Worm (Caenorhabditis elegans) whole organism, L2 larva: ENCODE results near the gene R10H1.1.

Experiments
- C34F6.9 ChIP-seq: fragments of 150-350 bp; optimal IDR thresholded peaks from 2 replicates; lab custom pipeline; 2014; ENCODE audit warnings: missing biosample characterization, missing genetic modification characterization
- F13H6.1 ChIP-seq: sonication (generic microtip); optimal IDR thresholded peaks from 2 replicates; lab custom pipeline; 2016; ENCODE audit warnings: missing genetic modification characterization, missing compliant biosample characterization
- R02D3.7 ChIP-seq: fragments of 150-350 bp; optimal IDR thresholded peaks from 2 replicates; lab custom pipeline; 2014; ENCODE audit warnings: missing biosample characterization, missing genetic modification characterization
- Y55F3AM.14 ChIP-seq: fragments of 200-800 bp; sonication (Bioruptor generic); optimal IDR thresholded peaks from 2 replicates; lab custom pipeline; 2018; ENCODE audit warnings: mild to moderate bottlenecking, missing genetic modification characterization, missing compliant biosample characterization
- ZK546.5 ChIP-seq: sonication (generic microtip); optimal IDR thresholded peaks from 2 replicates; lab custom pipeline; 2017; ENCODE audit warnings: missing biosample characterization, missing genetic modification characterization
- alr-1 ChIP-seq: fragments of 150-350 bp; optimal IDR thresholded peaks from 2 replicates; lab custom pipeline; 2014; ENCODE audit warnings: missing biosample characterization, missing genetic modification characterization
- aly-2 ChIP-seq: fragments of 150-350 bp; optimal IDR thresholded peaks from 2 replicates; lab custom pipeline; 2014; ENCODE audit warnings: missing biosample characterization, missing genetic modification characterization
- ama-1 ChIP-seq: fragments of 150-350 bp; optimal IDR thresholded peaks from 2 replicates; lab custom pipeline; 2018; ENCODE audit warnings: inconsistent platforms
- blmp-1 ChIP-seq: sonication (generic microtip); optimal IDR thresholded peaks from 2 replicates; lab custom pipeline; 2017; ENCODE audit warnings: missing genetic modification characterization, mild to moderate bottlenecking, missing compliant biosample characterization, antibody characterized with exemption, moderate library complexity; ENCODE audit not compliant: insufficient read depth
- ceh-16 ChIP-seq: fragments of 150-350 bp; optimal IDR thresholded peaks from 2 replicates; lab custom pipeline; 2014; ENCODE audit warnings: missing biosample characterization, missing genetic modification characterization
- ceh-82 ChIP-seq: fragments of 150-350 bp; optimal IDR thresholded peaks from 2 replicates; lab custom pipeline; 2014; ENCODE audit warnings: missing biosample characterization, missing genetic modification characterization
- crh-2 ChIP-seq: sonication (generic microtip); optimal IDR thresholded peaks from 2 replicates; lab custom pipeline; 2017; ENCODE audit warnings: missing biosample characterization, missing genetic modification characterization
- dmd-4 ChIP-seq: sonication (generic microtip); optimal IDR thresholded peaks from 2 replicates; lab custom pipeline; 2017; ENCODE audit warnings: missing biosample characterization, missing genetic modification characterization
- egl-27 ChIP-seq: sonication (generic microtip); optimal IDR thresholded peaks from 3 replicates; lab custom pipeline; 2017; ENCODE audit warnings: missing biosample characterization, missing genetic modification reagents, missing genetic modification characterization
- elt-1 ChIP-seq: fragments of 150-350 bp; optimal IDR thresholded peaks from 2 replicates; lab custom pipeline; 2014; ENCODE audit warnings: missing biosample characterization, missing genetic modification characterization
- elt-3 ChIP-seq: sonication (generic microtip); optimal IDR thresholded peaks from 2 replicates; lab custom pipeline; 2017; ENCODE audit warnings: missing biosample characterization, missing genetic modification characterization
- fos-1 ChIP-seq: fragments of 150-350 bp; optimal IDR thresholded peaks from 2 replicates; lab custom pipeline; 2014; ENCODE audit warnings: missing biosample characterization, missing genetic modification characterization
- gmeb-1 ChIP-seq: fragments of 150-350 bp; optimal IDR thresholded peaks from 2 replicates; lab custom pipeline; 2014; ENCODE audit warnings: missing biosample characterization, missing genetic modification characterization
- lin-11 ChIP-seq: fragments of 150-350 bp; sonication (generic microtip); optimal IDR thresholded peaks from 2 replicates; lab custom pipeline; 2014; ENCODE audit warnings: missing biosample characterization, missing genetic modification characterization, inconsistent platforms, mixed read lengths
- lin-13 ChIP-seq: fragments of 150-350 bp; optimal IDR thresholded peaks from 2 replicates; lab custom pipeline; 2014; ENCODE audit warnings: missing biosample characterization, missing genetic modification reagents, missing genetic modification characterization
- lin-39 ChIP-seq: fragments of 150-350 bp; optimal IDR thresholded peaks from 2 replicates; lab custom pipeline; 2014; ENCODE audit warnings: missing biosample characterization, missing genetic modification reagents, missing genetic modification characterization
- lsy-2 ChIP-seq, 2 experiments: fragments of 150-350 bp in 1 of 2; sonication (generic microtip) in 1 of 2; optimal IDR thresholded peaks; 2 replicates each; lab custom pipeline; 2014 to 2017; ENCODE audit warnings: missing biosample characterization in 2 of 2, missing genetic modification characterization in 2 of 2
- mab-5 ChIP-seq: fragments of 150-350 bp; optimal IDR thresholded peaks from 2 replicates; lab custom pipeline; 2014; ENCODE audit warnings: missing biosample characterization, missing genetic modification characterization
- mbf-1 ChIP-seq: sonication (generic microtip); optimal IDR thresholded peaks from 2 replicates; lab custom pipeline; 2017; ENCODE audit warnings: missing biosample characterization, missing genetic modification characterization
- mdl-1 ChIP-seq, 2 experiments: fragments of 150-350 bp in 1 of 2; sonication (generic microtip) in 1 of 2; optimal IDR thresholded peaks; 2 replicates each; lab custom pipeline; 2017; ENCODE audit warnings: missing biosample characterization in 2 of 2, missing genetic modification characterization in 2 of 2
- nhr-10 ChIP-seq: sonication (generic microtip); optimal IDR thresholded peaks from 2 replicates; lab custom pipeline; 2017; ENCODE audit warnings: missing biosample characterization, missing genetic modification characterization
- nhr-11 ChIP-seq: fragments of 150-350 bp; optimal IDR thresholded peaks from 2 replicates; lab custom pipeline; 2014; ENCODE audit warnings: missing biosample characterization, missing genetic modification characterization
- nhr-12 ChIP-seq: fragments of 150-350 bp; optimal IDR thresholded peaks from 2 replicates; lab custom pipeline; 2014; ENCODE audit warnings: missing biosample characterization, missing genetic modification characterization
- nhr-129 ChIP-seq: fragments of 150-350 bp; optimal IDR thresholded peaks from 2 replicates; lab custom pipeline; 2014; ENCODE audit warnings: missing biosample characterization, missing genetic modification characterization
- nhr-21 ChIP-seq: fragments of 150-350 bp; optimal IDR thresholded peaks from 2 replicates; lab custom pipeline; 2014; ENCODE audit warnings: missing biosample characterization, missing genetic modification characterization
- nhr-23 ChIP-seq: fragments of 150-350 bp; optimal IDR thresholded peaks from 2 replicates; lab custom pipeline; 2014; ENCODE audit warnings: missing biosample characterization, missing genetic modification reagents, missing genetic modification characterization
- nhr-237 ChIP-seq: fragments of 150-350 bp; optimal IDR thresholded peaks from 2 replicates; lab custom pipeline; 2014; ENCODE audit warnings: missing biosample characterization, missing genetic modification characterization
- nhr-25 ChIP-seq: fragments of 150-350 bp; sonication (generic microtip); optimal IDR thresholded peaks from 3 replicates; lab custom pipeline; 2014; ENCODE audit warnings: missing biosample characterization, missing genetic modification characterization
- nhr-6 ChIP-seq: fragments of 150-350 bp; optimal IDR thresholded peaks from 2 replicates; lab custom pipeline; 2014; ENCODE audit warnings: missing biosample characterization, missing genetic modification characterization
- nhr-77 ChIP-seq: fragments of 150-350 bp; optimal IDR thresholded peaks from 2 replicates; lab custom pipeline; 2014; ENCODE audit warnings: missing biosample characterization, missing genetic modification characterization
- peb-1 ChIP-seq: fragments of 150-350 bp; optimal IDR thresholded peaks from 2 replicates; lab custom pipeline; 2014; ENCODE audit warnings: missing biosample characterization, missing genetic modification characterization
- sem-4 ChIP-seq: fragments of 150-350 bp; optimal IDR thresholded peaks from 2 replicates; lab custom pipeline; 2014; ENCODE audit warnings: missing biosample characterization, missing genetic modification reagents, missing genetic modification characterization
- skn-1 ChIP-seq: sonication (generic microtip); optimal IDR thresholded peaks from 2 replicates; lab custom pipeline; 2017; ENCODE audit warnings: missing biosample characterization, missing genetic modification characterization
- sma-3 ChIP-seq: sonication (generic microtip); optimal IDR thresholded peaks from 2 replicates; lab custom pipeline; 2016; ENCODE audit warnings: missing genetic modification reagents, missing genetic modification characterization, missing compliant biosample characterization
- sma-9 ChIP-seq, 2 experiments: fragments of 150-350 bp in 1 of 2; sonication (generic microtip) in 1 of 2; optimal IDR thresholded peaks; 2 replicates each; lab custom pipeline; 2014 to 2016; ENCODE audit warnings: missing genetic modification characterization in 2 of 2, mild to moderate bottlenecking in 1 of 2, missing biosample characterization in 1 of 2, missing compliant biosample characterization in 1 of 2, missing genetic modification reagents in 1 of 2, moderate library complexity in 1 of 2
- snpc-4 ChIP-seq: fragments of 150-350 bp; optimal IDR thresholded peaks from 2 replicates; lab custom pipeline; 2014; ENCODE audit warnings: missing biosample characterization, missing genetic modification characterization
- unc-39 ChIP-seq: fragments of 150-350 bp; optimal IDR thresholded peaks from 2 replicates; lab custom pipeline; 2014; ENCODE audit warnings: missing biosample characterization, missing genetic modification characterization
- unc-55 ChIP-seq: fragments of 150-350 bp; sonication (generic microtip); optimal IDR thresholded peaks from 3 replicates; lab custom pipeline; 2014; ENCODE audit warnings: missing biosample characterization, missing genetic modification reagents, missing genetic modification characterization
- unc-62 ChIP-seq: fragments of 150-350 bp; optimal IDR thresholded peaks from 2 replicates; lab custom pipeline; 2014; ENCODE audit warnings: missing biosample characterization, missing genetic modification reagents, missing genetic modification characterization
- zag-1 ChIP-seq: fragments of 150-350 bp; optimal IDR thresholded peaks from 2 replicates; lab custom pipeline; 2014; ENCODE audit warnings: missing biosample characterization, missing genetic modification characterization
- ztf-1 ChIP-seq: fragments of 200-800 bp; sonication (Bioruptor generic); conservative IDR thresholded peaks from 2 replicates; pipeline ENCODE4 v1.3.6; 2022; ENCODE audit warnings: missing genetic modification characterization, missing compliant biosample characterization
- ztf-11 ChIP-seq: sonication (generic microtip); optimal IDR thresholded peaks from 2 replicates; lab custom pipeline; 2017; ENCODE audit warnings: missing biosample characterization, missing genetic modification characterization
- ztf-4 ChIP-seq: fragments of 150-350 bp; optimal IDR thresholded peaks from 2 replicates; lab custom pipeline; 2014; ENCODE audit warnings: missing biosample characterization, missing genetic modification characterization

The R10H1.1 gene

DNA sequence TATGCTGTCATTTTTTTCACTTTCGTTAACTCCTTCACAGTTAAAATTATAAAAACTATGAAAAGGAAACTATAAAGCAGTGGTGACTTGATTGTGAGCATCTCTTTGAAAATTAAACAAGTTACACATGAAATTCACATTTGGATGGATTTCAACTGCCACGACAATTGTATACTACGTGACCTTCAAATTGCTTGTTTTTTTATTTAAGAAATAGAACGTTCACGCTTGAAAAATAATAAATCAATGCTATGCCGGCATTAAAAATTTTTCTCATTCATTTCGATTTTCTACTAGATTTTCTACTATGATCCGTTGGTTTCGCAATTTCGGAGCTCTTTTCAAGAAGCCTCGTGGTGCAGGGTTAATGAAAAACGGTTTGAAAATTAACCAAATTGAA is 31.2 kb downstream of the R10H1.1 start, which contains the start of the genes ZK1290.7 and rnh-1.1:
Gene ZK1290.7, minus strand, starts transcription at position 101 of the 400 bp plus-strand sequence.
Gene rnh-1.1, plus strand, starts transcription at position 281 of the 400 bp plus-strand sequence.
- no peak for TF ChIP-seq mab-5 (tag; lab: Kevin White, UChicago)

DNA sequence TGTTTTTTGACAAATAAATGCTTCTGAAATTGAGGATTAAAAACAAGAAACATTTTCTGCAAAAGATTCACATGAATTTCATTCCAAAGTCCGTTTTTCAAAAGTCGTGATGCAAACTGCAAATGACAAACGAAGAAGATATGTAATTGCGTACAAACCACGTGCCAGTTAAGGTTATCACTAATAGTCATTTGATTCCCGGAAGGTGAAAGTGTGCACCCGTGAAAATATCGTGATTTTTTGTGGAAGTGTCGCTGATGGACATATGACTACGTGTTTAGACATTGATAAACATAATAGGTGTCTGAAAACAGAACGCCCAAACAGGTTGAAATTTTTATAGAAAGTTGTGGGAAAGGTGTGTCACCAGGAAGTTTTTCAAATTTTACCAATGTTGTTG is 34.0 kb downstream of the R10H1.1 start:
- TF ChIP-seq egl-27 (tag; lab: Kevin White, UChicago) (no peak), lin-11 (tag; lab: Kevin White, UChicago) (no peak), nhr-6 (tag; lab: Kevin White, UChicago) (no peak), ZK546.5 (tag; lab: Kevin White, UChicago) (no peak), ama-1 (lab: Kevin White, UChicago) (no peak), unc-55 (GFP tag; lab: Kevin White, UChicago) (no peak), unc-39 (no peak), nhr-12 (tag; lab: Kevin White, UChicago) (no peak), lin-39 (tag; lab: Kevin White, UChicago) (no peak), fos-1 (tag; lab: Kevin White, UChicago) (peak; percentile 66), skn-1 (tag; lab: Kevin White, UChicago) (no peak), peb-1 (tag; lab: Kevin White, UChicago) (no peak), nhr-129 (peak; percentile 71), ztf-11 (tag; lab: Kevin White, UChicago) (no peak), mbf-1 (tag; lab: Kevin White, UChicago) (no peak), mab-5 (tag; lab: Kevin White, UChicago) (no peak), sma-9 (GFP tag; optimal IDR thresholded peaks at IDR 0.05; lab: Kevin White, UChicago) (peak; percentile 98), sma-9 (tag; optimal IDR thresholded peaks at IDR 0.05; lab: Kevin White, UChicago) (no peak), ceh-82 (tag; lab: Kevin White, UChicago) (no peak), nhr-25 (no peak), dmd-4 (no peak), lsy-2 (tag; optimal IDR thresholded peaks at IDR 0.05; lab: Kevin White, UChicago) (no peak), elt-1 (tag; lab: Kevin White, UChicago) (no peak), gmeb-1 (tag; lab: Kevin White, UChicago) (peak; percentile 64), ceh-16 (tag; lab: Kevin White, UChicago) (no peak), zag-1 (no peak), unc-62 (no peak), ztf-4 (tag; lab: Kevin White, UChicago) (no peak), crh-2 (tag; lab: Kevin White, UChicago) (peak; percentile 76), aly-2 (no peak), R02D3.7 (no peak), nhr-21 (tag; lab: Kevin White, UChicago) (peak; percentile 83), C34F6.9 (tag; lab: Kevin White, UChicago) (no peak), mdl-1 (tag; optimal IDR thresholded peaks at IDR 0.05; lab: Kevin White, UChicago) (peak in 1 of 2 experiments; percentile 53), lin-13 (GFP tag; lab: Kevin White, UChicago) (no peak), alr-1 (no peak), sem-4 (tag; lab: Kevin White, UChicago) (no peak), nhr-77 (tag; lab: Kevin White, UChicago) (no peak), sma-3 (GFP tag; lab: Kevin White, UChicago) (peak; percentile 93), nhr-11 (tag; lab: Kevin White, UChicago) (no peak), nhr-237 (tag; lab: Kevin White, UChicago) (no peak), snpc-4 (tag; lab: Kevin White, UChicago) (no peak), blmp-1 (tag; lab: Kevin White, UChicago) (peak; percentile 87), Y55F3AM.14 (GFP tag; lab: Kevin White, UChicago) (no peak), F13H6.1 (tag; lab: Kevin White, UChicago) (no peak), ztf-1 (GFP tag; lab: Robert Waterston, UW) (no peak), nhr-23 (tag; lab: Kevin White, UChicago) (no peak), elt-3 (tag; lab: Kevin White, UChicago) (no peak), nhr-10 (tag; lab: Kevin White, UChicago) (no peak)
